Worm (Caenorhabditis elegans) whole organism, midembryonic: ENCODE measurements around the gene dos-3.

ENCODE experiments used
- T22C8.4 ChIP-seq: fragments of 200-800 bp; sonication (Bioruptor generic); IDR thresholded peaks from 2 replicates; pipeline ENCODE4 v1.3.6; 2022; ENCODE audit warnings: missing genetic modification characterization, missing compliant biosample characterization
- flt-1 ChIP-seq: fragments of 200-800 bp; sonication (Bioruptor generic); IDR thresholded peaks from 2 replicates; pipeline ENCODE4 v1.3.6; 2022; ENCODE audit warnings: missing genetic modification characterization, missing compliant biosample characterization
- ref-1 ChIP-seq: fragments of 200-800 bp; sonication (Bioruptor generic); conservative IDR thresholded peaks from 2 replicates; pipeline ENCODE4 v1.3.6; 2022; ENCODE audit warnings: missing genetic modification reagents, missing genetic modification characterization, missing compliant biosample characterization

- no peak for TF ChIP-seq T22C8.4
- TF ChIP-seq flt-1 = no peak
- TF ChIP-seq ref-1 (GFP tag; lab: Robert Waterston, UW) = no peak
These were observed 47.3 kb upstream of the dos-3 start, which contains the start of gene zer-1 for ce11 chrIII:886726-887125.
